Fruit fly (Drosophila melanogaster): ENCODE data around the gene Send2.

- no peak for TF ChIP-seq Hr4 (GFP tag; optimal IDR thresholded peaks at IDR 0.05)
- TF ChIP-seq esn (GFP tag; optimal IDR thresholded peaks at IDR 0.05): no peak
- no peak for TF ChIP-seq CG32006 (GFP tag; optimal IDR thresholded peaks at IDR 0.05)
- TF ChIP-seq CG3032 (tag; optimal IDR thresholded peaks at IDR 0.05): no peak
- TF ChIP-seq CG6808 (GFP tag; optimal IDR thresholded peaks at IDR 0.05): no peak
- TF ChIP-seq fd59A (GFP tag; optimal IDR thresholded peaks at IDR 0.05): no peak
- TF ChIP-seq CG16779 (tag; optimal IDR thresholded peaks at IDR 0.05): no peak
- TF ChIP-seq CG11902 (GFP tag; optimal IDR thresholded peaks at IDR 0.05): no peak
- TF ChIP-seq Hr39 (GFP tag; optimal IDR thresholded peaks at IDR 0.05): no peak
Observed at dm6 chr2L:14373250-14373649, 26.8 kb upstream of the Send2 start.

Measured in whole organism, prepupa.